Worm (Caenorhabditis elegans) whole organism, L3 larva: Measurements from ENCODE around the gene F47B8.8.

ENCODE experiments used
- ZK546.5 ChIP-seq: sonication (generic microtip); optimal IDR thresholded peaks from 2 replicates; lab custom pipeline; 2017; ENCODE audit warnings: missing biosample characterization, missing genetic modification characterization
- ceh-16 ChIP-seq: sonication (generic microtip); optimal IDR thresholded peaks from 2 replicates; lab custom pipeline; 2017; ENCODE audit warnings: missing biosample characterization, missing genetic modification characterization
- egl-27 ChIP-seq: sonication (generic microtip); optimal IDR thresholded peaks from 4 replicates; lab custom pipeline; 2017; ENCODE audit warnings: missing biosample characterization, missing genetic modification reagents, missing genetic modification characterization
- elt-1 ChIP-seq: fragments of 150-350 bp; optimal IDR thresholded peaks from 2 replicates; lab custom pipeline; 2014; ENCODE audit warnings: missing biosample characterization, missing genetic modification characterization
- fos-1 ChIP-seq: fragments of 150-350 bp; optimal IDR thresholded peaks from 2 replicates; lab custom pipeline; 2014; ENCODE audit warnings: missing biosample characterization, missing genetic modification characterization
- nhr-77 ChIP-seq: fragments of 150-350 bp; optimal IDR thresholded peaks from 2 replicates; lab custom pipeline; 2014; ENCODE audit warnings: missing biosample characterization, missing genetic modification characterization
- pqm-1 ChIP-seq: fragments of 150-350 bp; optimal IDR thresholded peaks from 2 replicates; lab custom pipeline; 2017; ENCODE audit warnings: missing biosample characterization, missing genetic modification characterization, inconsistent platforms

ce11 chrV:14333116-14333515 lies 1.6 kb downstream of the F47B8.8 start, which contains the start of gene srm-4:
- TF ChIP-seq ZK546.5 (tag; lab: Kevin White, UChicago) (no peak), nhr-77 (tag; lab: Kevin White, UChicago) (no peak), elt-1 (no peak), fos-1 (tag; lab: Kevin White, UChicago) (no peak), pqm-1 (tag; lab: Kevin White, UChicago) (no peak), egl-27 (no peak), ceh-16 (tag; lab: Kevin White, UChicago) (no peak)
